Fruit fly (Drosophila melanogaster) whole organism, embryonic: Measurements from ENCODE around the gene Mvl.
A peak's percentile ranks its signal among the peaks of the same experiment; 100 is the strongest.

ENCODE experiments used
- BEAF-32 ChIP-seq: fragments of 200-800 bp; sonication (Bioruptor generic); optimal IDR thresholded peaks from 3 replicates; lab custom pipeline; 2017; ENCODE audit warnings: missing biosample characterization, missing genetic modification characterization, mild to moderate bottlenecking, moderate library complexity, missing genetic modification reagents
- Bgb ChIP-seq: fragments of 200-800 bp; sonication (Bioruptor generic); IDR thresholded peaks from 2 replicates; pipeline ENCODE4 v1.3.6; 2022; ENCODE audit warnings: missing biosample characterization, missing genetic modification characterization; ENCODE audit not compliant: partially characterized antibody
- CG11093 ChIP-seq: fragments of 200-800 bp; sonication (Bioruptor generic); IDR thresholded peaks from 3 replicates; pipeline ENCODE4 v1.3.6; 2022; ENCODE audit warnings: missing biosample characterization, missing genetic modification characterization
- CG11695 ChIP-seq: fragments of 200-800 bp; sonication (Bioruptor generic); IDR thresholded peaks from 3 replicates; pipeline ENCODE4 v1.3.6; 2022; ENCODE audit warnings: missing biosample characterization, missing genetic modification characterization
- CG12236 ChIP-seq: fragments of 200-800 bp; sonication (Bioruptor generic); optimal IDR thresholded peaks from 2 replicates; lab custom pipeline; 2016; ENCODE audit warnings: missing biosample characterization, missing genetic modification characterization
- CG13296 ChIP-seq: fragments of 200-800 bp; sonication (Bioruptor generic); optimal IDR thresholded peaks from 3 replicates; lab custom pipeline; 2018; ENCODE audit warnings: missing biosample characterization, mild to moderate bottlenecking, missing genetic modification characterization
- CG13624 ChIP-seq: fragments of 200-800 bp; sonication (Bioruptor generic); optimal IDR thresholded peaks from 2 replicates; lab custom pipeline; 2016; ENCODE audit warnings: missing biosample characterization, missing genetic modification characterization
- CG16779 ChIP-seq: fragments of 200-800 bp; sonication (Bioruptor generic); IDR thresholded peaks from 2 replicates; pipeline ENCODE4 v1.3.6; 2022; ENCODE audit warnings: missing biosample characterization, missing genetic modification characterization
- CG18476 ChIP-seq: fragments of 200-800 bp; sonication (Bioruptor generic); optimal IDR thresholded peaks from 2 replicates; lab custom pipeline; 2016; ENCODE audit warnings: missing biosample characterization, mild to moderate bottlenecking, missing genetic modification characterization
- CG2120 ChIP-seq: fragments of 200-800 bp; sonication (Bioruptor generic); optimal IDR thresholded peaks from 3 replicates; lab custom pipeline; 2016; ENCODE audit warnings: missing biosample characterization, missing genetic modification characterization
- CG3065 ChIP-seq: fragments of 200-800 bp; sonication (Bioruptor generic); optimal IDR thresholded peaks from 2 replicates; lab custom pipeline; 2016; ENCODE audit warnings: missing biosample characterization, missing genetic modification characterization
- CG31365 ChIP-seq: fragments of 200-800 bp; sonication (Bioruptor generic); optimal IDR thresholded peaks from 2 replicates; lab custom pipeline; 2018; ENCODE audit warnings: missing biosample characterization, mild to moderate bottlenecking, missing genetic modification characterization
- CG3163 ChIP-seq: fragments of 200-800 bp; sonication (Bioruptor generic); optimal IDR thresholded peaks from 3 replicates; lab custom pipeline; 2016; ENCODE audit warnings: missing biosample characterization, missing genetic modification characterization
- CG6175 ChIP-seq: fragments of 200-800 bp; sonication (Bioruptor generic); IDR thresholded peaks from 3 replicates; pipeline ENCODE4 v1.3.6; 2022; ENCODE audit warnings: missing biosample characterization, missing genetic modification characterization
- CG7271 ChIP-seq: fragments of 200-800 bp; sonication (Bioruptor generic); optimal IDR thresholded peaks from 2 replicates; lab custom pipeline; 2018; ENCODE audit warnings: missing biosample characterization, mild to moderate bottlenecking, missing genetic modification characterization, moderate library complexity
- CG8290 ChIP-seq, 3 experiments: fragments of 200-800 bp; sonication (Bioruptor generic); optimal IDR thresholded peaks; 2 replicates each; lab custom pipeline; 2016 to 2019; ENCODE audit warnings: missing biosample characterization in 3 of 3, missing genetic modification characterization in 3 of 3, mild to moderate bottlenecking in 2 of 3, moderate library complexity in 1 of 3
- CG8924 ChIP-seq: fragments of 200-800 bp; optimal IDR thresholded peaks from 3 replicates; lab custom pipeline; 2019; ENCODE audit warnings: missing biosample characterization, mild to moderate bottlenecking, missing genetic modification characterization, moderate library complexity
- D ChIP-seq, 2 experiments: fragments of 200-800 bp in 1 of 2; fragments of >200 bp in 1 of 2; sonication (Bioruptor generic) in 1 of 2; optimal IDR thresholded peaks; 2 replicates in 1 of 2; 3 replicates in 1 of 2; lab custom pipeline; 2017; ENCODE audit warnings: mild to moderate bottlenecking in 1 of 2, missing biosample characterization in 1 of 2, missing genetic modification characterization in 1 of 2, missing genetic modification reagents in 1 of 2
- Doc2 ChIP-seq: fragments of 200-800 bp; sonication (Bioruptor generic); IDR thresholded peaks from 2 replicates; pipeline ENCODE4 v1.3.6; 2022; ENCODE audit warnings: missing biosample characterization, missing genetic modification characterization
- ERR ChIP-seq: fragments of 200-800 bp; sonication (Bioruptor generic); optimal IDR thresholded peaks from 2 replicates; lab custom pipeline; 2016; ENCODE audit warnings: missing biosample characterization, missing genetic modification characterization
- Gug ChIP-seq: fragments of 200-800 bp; sonication (Bioruptor generic); IDR thresholded peaks from 4 replicates; pipeline ENCODE4 v1.3.6; 2022; ENCODE audit warnings: missing biosample characterization, missing genetic modification characterization
- Hsf ChIP-seq: fragments of 200-800 bp; sonication (Bioruptor generic); optimal IDR thresholded peaks from 3 replicates; lab custom pipeline; 2016; ENCODE audit warnings: missing biosample characterization, missing genetic modification characterization
- Jarid2 ChIP-seq: fragments of 200-800 bp; sonication (Bioruptor generic); optimal IDR thresholded peaks from 3 replicates; lab custom pipeline; 2017; ENCODE audit warnings: mild to moderate bottlenecking, missing biosample characterization, missing genetic modification reagents, missing genetic modification characterization
- Lpt ChIP-seq: fragments of >200 bp; optimal IDR thresholded peaks from 2 replicates; lab custom pipeline; 2018; ENCODE audit warnings: missing biosample characterization, missing genetic modification characterization
- MBD-R2 ChIP-seq: fragments of 200-800 bp; sonication (Bioruptor generic); IDR thresholded peaks from 2 replicates; pipeline ENCODE4 v1.3.6; 2022; ENCODE audit warnings: missing biosample characterization, missing genetic modification characterization
- Oaz ChIP-seq: fragments of 200-800 bp; sonication (Bioruptor generic); IDR thresholded peaks from 2 replicates; pipeline ENCODE4 v1.3.6; 2022; ENCODE audit warnings: missing biosample characterization, missing genetic modification characterization
- Usf ChIP-seq: fragments of 200-800 bp; sonication (Bioruptor generic); optimal IDR thresholded peaks from 2 replicates; lab custom pipeline; 2017; ENCODE audit warnings: missing genotype, missing biosample characterization, missing genetic modification characterization
- ato ChIP-seq: fragments of 200-800 bp; sonication (Bioruptor generic); IDR thresholded peaks from 2 replicates; pipeline ENCODE4 v1.3.6; 2022; ENCODE audit warnings: missing biosample characterization, missing genetic modification characterization; ENCODE audit not compliant: partially characterized antibody
- cad ChIP-seq: fragments of >200 bp; optimal IDR thresholded peaks from 2 replicates; lab custom pipeline; 2017; ENCODE audit warnings: missing biosample characterization, missing genetic modification characterization
- chif ChIP-seq, 2 experiments: fragments of 200-800 bp; sonication (Bioruptor generic); optimal IDR thresholded peaks; 3 replicates each; lab custom pipeline; 2016; ENCODE audit warnings: missing biosample characterization in 2 of 2, missing genetic modification characterization in 2 of 2
- corto ChIP-seq: fragments of 200-800 bp; sonication (Bioruptor generic); optimal IDR thresholded peaks from 2 replicates; lab custom pipeline; 2016; ENCODE audit warnings: missing biosample characterization, mild to moderate bottlenecking, missing genetic modification characterization, moderate library complexity
- dati ChIP-seq: fragments of 200-800 bp; sonication (Bioruptor generic); IDR thresholded peaks from 2 replicates; pipeline ENCODE4 v1.3.6; 2022; ENCODE audit warnings: missing biosample characterization, missing genetic modification characterization
- disco-r ChIP-seq: fragments of 200-800 bp; sonication (Bioruptor generic); optimal IDR thresholded peaks from 2 replicates; lab custom pipeline; 2016; ENCODE audit warnings: missing biosample characterization, missing genetic modification characterization
- exex ChIP-seq: fragments of 200-800 bp; sonication (Bioruptor generic); optimal IDR thresholded peaks from 4 replicates; lab custom pipeline; 2018; ENCODE audit warnings: missing biosample characterization, mild to moderate bottlenecking, missing genetic modification characterization, moderate library complexity
- eyg ChIP-seq: fragments of 200-800 bp; sonication (Bioruptor generic); optimal IDR thresholded peaks from 3 replicates; lab custom pipeline; 2016; ENCODE audit warnings: missing biosample characterization, missing genetic modification characterization
- lbe ChIP-seq: fragments of 200-800 bp; sonication (Bioruptor generic); optimal IDR thresholded peaks from 2 replicates; lab custom pipeline; 2016; ENCODE audit warnings: missing biosample characterization, mild to moderate bottlenecking, missing genetic modification characterization
- lilli ChIP-seq: fragments of 200-800 bp; sonication (Bioruptor generic); optimal IDR thresholded peaks from 3 replicates; lab custom pipeline; 2016; ENCODE audit warnings: missing biosample characterization, missing genetic modification characterization
- mirr ChIP-seq: fragments of 200-800 bp; sonication (Bioruptor generic); optimal IDR thresholded peaks from 3 replicates; lab custom pipeline; 2018; ENCODE audit warnings: missing biosample characterization, mild to moderate bottlenecking, missing genetic modification characterization
- odd ChIP-seq: fragments of 200-800 bp; sonication (Bioruptor generic); optimal IDR thresholded peaks from 2 replicates; lab custom pipeline; 2017; ENCODE audit warnings: missing biosample characterization, mild to moderate bottlenecking, missing genetic modification characterization
- otp ChIP-seq: fragments of 200-800 bp; sonication (Bioruptor generic); IDR thresholded peaks from 3 replicates; pipeline ENCODE4, ENCODE4 v1.3.6; 2022; ENCODE audit warnings: missing biosample characterization, missing genetic modification characterization
- pho ChIP-seq: fragments of 200-800 bp; sonication (Bioruptor generic); optimal IDR thresholded peaks from 2 replicates; lab custom pipeline; 2016; ENCODE audit warnings: missing biosample characterization, missing genetic modification characterization
- run ChIP-seq: fragments of 200-800 bp; sonication (Bioruptor generic); optimal IDR thresholded peaks from 3 replicates; lab custom pipeline; 2018; ENCODE audit warnings: missing biosample characterization, mild to moderate bottlenecking, missing genetic modification characterization
- scrt ChIP-seq: fragments of 200-800 bp; sonication (Bioruptor generic); optimal IDR thresholded peaks from 2 replicates; lab custom pipeline; 2018; ENCODE audit warnings: missing biosample characterization, mild to moderate bottlenecking, missing genetic modification characterization, moderate library complexity
- sima ChIP-seq: fragments of 200-800 bp; sonication (Bioruptor generic); optimal IDR thresholded peaks from 2 replicates; lab custom pipeline; 2016; ENCODE audit warnings: missing biosample characterization, missing genetic modification characterization
- sqz ChIP-seq: fragments of 200-800 bp; sonication (Bioruptor generic); optimal IDR thresholded peaks from 3 replicates; lab custom pipeline; 2018; ENCODE audit warnings: missing biosample characterization, mild to moderate bottlenecking, missing genetic modification characterization
- tup ChIP-seq: fragments of 200-800 bp; sonication (Bioruptor generic); optimal IDR thresholded peaks from 2 replicates; lab custom pipeline; 2016; ENCODE audit warnings: missing biosample characterization, mild to moderate bottlenecking, missing genetic modification characterization, moderate library complexity
- unpg ChIP-seq: fragments of 200-800 bp; sonication (Bioruptor generic); optimal IDR thresholded peaks from 3 replicates; lab custom pipeline; 2018; ENCODE audit warnings: missing biosample characterization, mild to moderate bottlenecking, missing genetic modification characterization, moderate library complexity
- zen ChIP-seq: fragments of 200-800 bp; sonication (Bioruptor generic); optimal IDR thresholded peaks from 3 replicates; lab custom pipeline; 2018; ENCODE audit warnings: missing biosample characterization, mild to moderate bottlenecking, missing genetic modification characterization, moderate library complexity
- zfh1 ChIP-seq: fragments of 200-800 bp; sonication (Bioruptor generic); IDR thresholded peaks from 3 replicates; pipeline ENCODE4 v1.3.6; 2022; ENCODE audit warnings: missing biosample characterization, missing genetic modification characterization

Gene Mvl

dm6 chr3R:21107907-21108591 lies 47.4 kb upstream of the Mvl start, which contains the start of the genes Sec15 and rtet (continued):
- TF ChIP-seq CG7271 (tag; lab: Kevin White, UChicago) (no peak), CG3163 (no peak), D (optimal IDR thresholded peaks at IDR 0.05; lab: Kevin White, UChicago) (no peak), D (GFP tag; optimal IDR thresholded peaks at IDR 0.05; lab: Kevin White, UChicago) (peak; percentile 24), run (tag; lab: Kevin White, UChicago) (no peak), Bgb (GFP tag; lab: Robert Waterston, UW) (peak; percentile 34), ERR (GFP tag; lab: Kevin White, UChicago) (no peak), Gug (no peak), Oaz (GFP tag; lab: Robert Waterston, UW) (0 out of 2 replicates have a peak, but pooled peaks have one; percentile 17), MBD-R2 (GFP tag; lab: Robert Waterston, UW) (peak; percentile 78), CG13296 (peak; percentile 62), chif (GFP tag; optimal IDR thresholded peaks at IDR 0.05; lab: Kevin White, UChicago) (peak; percentile 3 to 39), CG11093 (GFP tag; lab: Robert Waterston, UW) (no peak), Jarid2 (GFP tag; lab: Kevin White, UChicago) (no peak), CG31365 (tag; lab: Kevin White, UChicago) (no peak), zen (peak; percentile 85), disco-r (no peak), CG12236 (GFP tag; lab: Kevin White, UChicago) (no peak), tup (GFP tag; lab: Kevin White, UChicago) (no peak), CG2120 (GFP tag; lab: Kevin White, UChicago) (peak; percentile 84), CG8290 (GFP tag; optimal IDR thresholded peaks at IDR 0.05; lab: Kevin White, UChicago) (no peak), CG8290 (tag; optimal IDR thresholded peaks at IDR 0.05; lab: Kevin White, UChicago) (no peak), ato (GFP tag; lab: Robert Waterston, UW) (peak; percentile 86), zfh1 (peak; percentile 48; the same call in 2 of the 3 replicates), cad (no peak), CG6175 (GFP tag; lab: Robert Waterston, UW) (no peak), pho (GFP tag; lab: Kevin White, UChicago) (peak; percentile 42), scrt (GFP tag; lab: Kevin White, UChicago) (peak; percentile 97), CG8924 (tag; lab: Kevin White, UChicago) (peak; percentile 80), Hsf (peak; percentile 60), sqz (GFP tag; lab: Kevin White, UChicago) (no peak), CG13624 (peak; percentile 45), Lpt (GFP tag; lab: Kevin White, UChicago) (no peak), dati (GFP tag; lab: Robert Waterston, UW) (no peak), odd (GFP tag; lab: Kevin White, UChicago) (no peak), exex (peak; percentile 66), CG11695 (GFP tag; lab: Robert Waterston, UW) (no peak), CG3065 (GFP tag; lab: Kevin White, UChicago) (no peak), BEAF-32 (GFP tag; lab: Kevin White, UChicago) (peak; percentile 69), mirr (GFP tag; lab: Kevin White, UChicago) (peak; percentile 47), unpg (GFP tag; lab: Kevin White, UChicago) (peak; percentile 36), CG18476 (GFP tag; lab: Kevin White, UChicago) (peak; percentile 64), lilli (peak; percentile 67), eyg (GFP tag; lab: Kevin White, UChicago) (no peak), Usf (GFP tag; lab: Kevin White, UChicago) (peak; percentile 40), corto (GFP tag; lab: Kevin White, UChicago) (no peak), sima (GFP tag; lab: Kevin White, UChicago) (no peak), otp (peak; percentile 32; the same call in 1 of the 3 replicates), CG16779 (GFP tag; lab: Robert Waterston, UW) (0 out of 2 replicates have a peak, but pooled peaks have one; percentile 26), lbe (peak; percentile 7), Doc2 (GFP tag; lab: Robert Waterston, UW) (no peak)
